Fruit fly (Drosophila melanogaster) whole organism, embryonic: ENCODE data around the gene Nse1.

Source experiments
- CG10209 ChIP-seq: fragments of 200-800 bp; sonication (Bioruptor generic); optimal IDR thresholded peaks from 3 replicates; lab custom pipeline; 2017; ENCODE audit warnings: missing biosample characterization, mild to moderate bottlenecking, missing genetic modification characterization, missing genetic modification reagents
- CG12155 ChIP-seq: fragments of 200-800 bp; sonication (Bioruptor generic); optimal IDR thresholded peaks from 3 replicates; lab custom pipeline; 2016; ENCODE audit warnings: missing biosample characterization, missing genetic modification characterization
- CG12299 ChIP-seq: fragments of 200-800 bp; sonication (Bioruptor generic); optimal IDR thresholded peaks from 2 replicates; lab custom pipeline; 2018; ENCODE audit warnings: missing biosample characterization, mild to moderate bottlenecking, missing genetic modification characterization
- CG13624 ChIP-seq: fragments of 200-800 bp; sonication (Bioruptor generic); optimal IDR thresholded peaks from 2 replicates; lab custom pipeline; 2016; ENCODE audit warnings: missing biosample characterization, missing genetic modification characterization
- CG14441 ChIP-seq: fragments of 200-800 bp; sonication (Bioruptor generic); IDR thresholded peaks from 2 replicates; pipeline ENCODE4 v1.3.6; 2022; ENCODE audit warnings: missing biosample characterization, missing genetic modification characterization
- CG15073 ChIP-seq: fragments of 200-800 bp; sonication (Bioruptor generic); optimal IDR thresholded peaks from 2 replicates; lab custom pipeline; 2016; ENCODE audit warnings: missing biosample characterization, missing genetic modification characterization
- CG1603 ChIP-seq: fragments of 200-800 bp; sonication (Bioruptor generic); optimal IDR thresholded peaks from 2 replicates; lab custom pipeline; 2019; ENCODE audit warnings: missing biosample characterization, mild to moderate bottlenecking, missing genetic modification characterization, moderate library complexity
- CG16779 ChIP-seq: fragments of 200-800 bp; sonication (Bioruptor generic); IDR thresholded peaks from 2 replicates; pipeline ENCODE4 v1.3.6; 2022; ENCODE audit warnings: missing biosample characterization, missing genetic modification characterization
- CG16813 ChIP-seq: fragments of 200-800 bp; sonication (Bioruptor generic); IDR thresholded peaks from 3 replicates; pipeline ENCODE4 v1.3.6; 2022; ENCODE audit warnings: missing biosample characterization, missing genetic modification characterization; ENCODE audit not compliant: partially characterized antibody
- CG16815 ChIP-seq: fragments of 200-800 bp; sonication (Bioruptor generic); optimal IDR thresholded peaks from 3 replicates; lab custom pipeline; 2017; ENCODE audit warnings: missing biosample characterization, mild to moderate bottlenecking, missing genetic modification characterization
- CG31224 ChIP-seq: fragments of 200-800 bp; sonication (Bioruptor generic); IDR thresholded peaks from 2 replicates; pipeline ENCODE4 v1.3.6; 2022; ENCODE audit warnings: missing biosample characterization, missing genetic modification characterization
- CG31441 ChIP-seq: fragments of 200-800 bp; sonication (Bioruptor generic); IDR thresholded peaks from 2 replicates; pipeline ENCODE4 v1.3.6; 2022; ENCODE audit warnings: missing biosample characterization, missing genetic modification characterization
- CG33213 ChIP-seq: fragments of 200-800 bp; sonication (Bioruptor generic); optimal IDR thresholded peaks from 3 replicates; lab custom pipeline; 2016; ENCODE audit warnings: missing biosample characterization, missing genetic modification characterization
- CG33557 ChIP-seq: fragments of 200-800 bp; sonication (Bioruptor generic); optimal IDR thresholded peaks from 2 replicates; lab custom pipeline; 2019; ENCODE audit warnings: missing biosample characterization, mild to moderate bottlenecking, missing genetic modification characterization, moderate library complexity
- CG34376 ChIP-seq: fragments of 200-800 bp; sonication (Bioruptor generic); optimal IDR thresholded peaks from 2 replicates; lab custom pipeline; 2018; ENCODE audit warnings: missing biosample characterization, mild to moderate bottlenecking, missing genetic modification characterization
- CG4328 ChIP-seq: fragments of 200-800 bp; sonication (Bioruptor generic); optimal IDR thresholded peaks from 3 replicates; lab custom pipeline; 2017; ENCODE audit warnings: missing biosample characterization, missing genetic modification reagents, missing genetic modification characterization
- CG4820 ChIP-seq: fragments of 200-800 bp; sonication (Bioruptor generic); optimal IDR thresholded peaks from 3 replicates; lab custom pipeline; 2016; ENCODE audit warnings: missing biosample characterization, missing genetic modification characterization
- CG4854 ChIP-seq: fragments of 200-800 bp; sonication (Bioruptor generic); optimal IDR thresholded peaks from 2 replicates; lab custom pipeline; 2016; ENCODE audit warnings: missing biosample characterization, missing genetic modification characterization, inconsistent platforms
- CG6791 ChIP-seq: fragments of 200-800 bp; sonication (Bioruptor generic); IDR thresholded peaks from 3 replicates; pipeline ENCODE4 v1.3.6; 2022; ENCODE audit warnings: missing biosample characterization, missing genetic modification characterization; ENCODE audit not compliant: partially characterized antibody
- CG8944 ChIP-seq: fragments of 200-800 bp; sonication (Bioruptor generic); optimal IDR thresholded peaks from 3 replicates; lab custom pipeline; 2016; ENCODE audit warnings: missing biosample characterization, missing genetic modification characterization
- CrebB ChIP-seq: fragments of 200-800 bp; sonication (Bioruptor generic); optimal IDR thresholded peaks from 3 replicates; lab custom pipeline; 2018; ENCODE audit warnings: missing biosample characterization, mild to moderate bottlenecking, missing genetic modification characterization
- Dbx ChIP-seq: fragments of 200-800 bp; sonication (Bioruptor generic); IDR thresholded peaks from 3 replicates; pipeline ENCODE4 v1.3.6; 2022; ENCODE audit warnings: missing biosample characterization, missing genetic modification characterization
- Dfd ChIP-seq, 2 experiments: fragments of >200 bp; optimal IDR thresholded peaks; 2 replicates each; lab custom pipeline; 2017; ENCODE audit warnings: missing biosample characterization in 2 of 2, missing genetic modification characterization in 2 of 2
- Drgx ChIP-seq: fragments of 200-800 bp; sonication (Bioruptor generic); IDR thresholded peaks from 2 replicates; pipeline ENCODE4 v1.3.6; 2022; ENCODE audit warnings: missing biosample characterization, missing genetic modification characterization
- E2f1 ChIP-seq: fragments of 200-800 bp; sonication (Bioruptor generic); IDR thresholded peaks from 2 replicates; pipeline ENCODE4 v1.3.6; 2022; ENCODE audit warnings: missing biosample characterization, missing genetic modification characterization
- HLHmδ ChIP-seq: fragments of 200-800 bp; sonication (Bioruptor generic); optimal IDR thresholded peaks from 2 replicates; lab custom pipeline; 2018; ENCODE audit warnings: missing biosample characterization, mild to moderate bottlenecking, missing genetic modification characterization, moderate library complexity
- Hey ChIP-seq: fragments of 200-800 bp; sonication (Bioruptor generic); optimal IDR thresholded peaks from 3 replicates; lab custom pipeline; 2018; ENCODE audit warnings: missing biosample characterization, mild to moderate bottlenecking, missing genetic modification characterization
- Hmr ChIP-seq: fragments of 200-800 bp; sonication (Bioruptor generic); optimal IDR thresholded peaks from 3 replicates; lab custom pipeline; 2017; ENCODE audit warnings: mild to moderate bottlenecking, missing biosample characterization, missing genetic modification reagents, missing genetic modification characterization
- Hsf ChIP-seq: fragments of 200-800 bp; sonication (Bioruptor generic); optimal IDR thresholded peaks from 3 replicates; lab custom pipeline; 2016; ENCODE audit warnings: missing biosample characterization, missing genetic modification characterization
- Nf-YC ChIP-seq: fragments of 200-800 bp; optimal IDR thresholded peaks from 3 replicates; lab custom pipeline; 2019; ENCODE audit warnings: missing biosample characterization, mild to moderate bottlenecking, missing genetic modification characterization, moderate library complexity
- Six4 ChIP-seq: fragments of 200-800 bp; sonication (Bioruptor generic); optimal IDR thresholded peaks from 2 replicates; lab custom pipeline; 2016; ENCODE audit warnings: missing biosample characterization, missing genetic modification characterization
- Sry-β ChIP-seq: fragments of 200-800 bp; sonication (Bioruptor generic); optimal IDR thresholded peaks from 2 replicates; lab custom pipeline; 2018; ENCODE audit warnings: missing biosample characterization, mild to moderate bottlenecking, missing genetic modification characterization, moderate library complexity
- ara ChIP-seq: fragments of 200-800 bp; sonication (Bioruptor generic); IDR thresholded peaks from 2 replicates; pipeline ENCODE4 v1.3.6; 2022; ENCODE audit warnings: missing biosample characterization, missing genetic modification characterization
- ase ChIP-seq: fragments of 200-800 bp; sonication (Bioruptor generic); IDR thresholded peaks from 3 replicates; pipeline ENCODE4 v1.3.6; 2022; ENCODE audit warnings: missing biosample characterization, missing genetic modification characterization
- ash1 ChIP-seq: fragments of 200-800 bp; sonication (Bioruptor generic); optimal IDR thresholded peaks from 2 replicates; lab custom pipeline; 2018; ENCODE audit warnings: missing biosample characterization, mild to moderate bottlenecking, missing genetic modification characterization
- az2 ChIP-seq: fragments of 200-800 bp; sonication (Bioruptor generic); optimal IDR thresholded peaks from 3 replicates; lab custom pipeline; 2016; ENCODE audit warnings: missing biosample characterization, missing genetic modification characterization
- chinmo ChIP-seq: fragments of 200-800 bp; sonication (Bioruptor generic); IDR thresholded peaks from 4 replicates; pipeline ENCODE4 v1.3.6; 2022; ENCODE audit warnings: missing biosample characterization, missing genetic modification characterization; ENCODE audit not compliant: partially characterized antibody
- croc ChIP-seq: fragments of 200-800 bp; sonication (Bioruptor generic); conservative IDR thresholded peaks from 3 replicates; pipeline ENCODE4 v1.3.6; 2022; ENCODE audit warnings: missing biosample characterization, missing genetic modification characterization
- crol ChIP-seq: fragments of 200-800 bp; sonication (Bioruptor generic); IDR thresholded peaks from 2 replicates; pipeline ENCODE4 v1.3.6; 2022; ENCODE audit warnings: missing biosample characterization, missing genetic modification characterization
- fru ChIP-seq: fragments of >200 bp; optimal IDR thresholded peaks from 2 replicates; lab custom pipeline; 2017
- gsb-n ChIP-seq: fragments of 200-800 bp; sonication (Bioruptor generic); optimal IDR thresholded peaks from 3 replicates; lab custom pipeline; 2018; ENCODE audit warnings: missing biosample characterization, mild to moderate bottlenecking, missing genetic modification characterization
- gt ChIP-seq: fragments of 200-800 bp; sonication (Bioruptor generic); IDR thresholded peaks from 2 replicates; pipeline ENCODE4 v1.3.6; 2022; ENCODE audit warnings: missing biosample characterization, missing genetic modification characterization
- h ChIP-seq: fragments of >200 bp; optimal IDR thresholded peaks from 2 replicates; lab custom pipeline; 2017
- ham ChIP-seq: fragments of 200-800 bp; sonication (Bioruptor generic); IDR thresholded peaks from 2 replicates; pipeline ENCODE4 v1.3.6; 2022; ENCODE audit warnings: missing biosample characterization, missing genetic modification characterization
- lola ChIP-seq, 3 experiments: fragments of >200 bp in 2 of 3; fragments of 200-800 bp in 1 of 3; sonication (Bioruptor generic) in 1 of 3; optimal IDR thresholded peaks; 2 replicates each; lab custom pipeline; 2017 to 2019; ENCODE audit warnings: missing biosample characterization in 3 of 3, missing genetic modification characterization in 3 of 3, mild to moderate bottlenecking in 1 of 3, moderate library complexity in 1 of 3
- nerfin-2 ChIP-seq: fragments of 200-800 bp; sonication (Bioruptor generic); IDR thresholded peaks from 2 replicates; pipeline ENCODE4 v1.3.6; 2022; ENCODE audit warnings: missing biosample characterization, missing genetic modification characterization; ENCODE audit not compliant: partially characterized antibody
- prd ChIP-seq, 3 experiments: fragments of >200 bp in 2 of 3; fragments of 200-800 bp in 1 of 3; sonication (Bioruptor generic) in 1 of 3; optimal IDR thresholded peaks in 2 of 3; IDR thresholded peaks in 1 of 3; 2 replicates in 2 of 3; 3 replicates in 1 of 3; pipeline versions ENCODE4 v1.3.6 to Lab custom; 2017 to 2022; ENCODE audit warnings: missing biosample characterization in 1 of 3, missing genetic modification characterization in 1 of 3
- scrt ChIP-seq: fragments of 200-800 bp; sonication (Bioruptor generic); optimal IDR thresholded peaks from 2 replicates; lab custom pipeline; 2018; ENCODE audit warnings: missing biosample characterization, mild to moderate bottlenecking, missing genetic modification characterization, moderate library complexity
- slou ChIP-seq: fragments of 200-800 bp; sonication (Bioruptor generic); optimal IDR thresholded peaks from 3 replicates; lab custom pipeline; 2016; ENCODE audit warnings: missing biosample characterization, missing genetic modification characterization
- vvl ChIP-seq: fragments of 200-800 bp; sonication (Bioruptor generic); IDR thresholded peaks from 2 replicates; pipeline ENCODE4 v1.3.6; 2022; ENCODE audit warnings: missing biosample characterization, missing genetic modification characterization
- zf30C ChIP-seq: fragments of 200-800 bp; sonication (Bioruptor generic); optimal IDR thresholded peaks from 3 replicates; lab custom pipeline; 2018; ENCODE audit warnings: missing biosample characterization, mild to moderate bottlenecking, missing genetic modification characterization
- zfh2 ChIP-seq: fragments of 200-800 bp; sonication (Bioruptor generic); optimal IDR thresholded peaks from 2 replicates; lab custom pipeline; 2016; ENCODE audit warnings: missing biosample characterization, missing genetic modification characterization

The Nse1 gene

DNA sequence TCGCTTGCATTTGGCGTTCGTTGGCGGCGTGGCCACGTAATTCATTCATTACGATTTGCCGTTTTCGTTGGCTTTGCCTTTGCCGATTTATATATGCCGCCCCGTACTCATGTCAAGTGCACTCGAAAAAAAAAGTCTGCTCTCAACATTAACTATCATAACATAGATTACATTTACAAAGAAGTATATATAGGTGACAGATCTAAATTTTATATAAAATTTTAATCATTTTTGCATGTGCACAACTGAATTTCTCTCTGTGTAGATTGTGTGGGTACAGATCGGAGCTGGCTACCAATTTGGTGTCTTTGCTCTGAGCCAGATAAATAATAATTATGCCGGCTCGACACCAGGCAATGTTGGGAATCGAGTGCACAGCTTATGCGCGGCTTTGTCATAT is 21.0 kb upstream of the Nse1 start (continued):
- TF ChIP-seq Six4 (GFP tag; lab: Kevin White, UChicago) (peak; percentile 18), zfh2 (GFP tag; lab: Kevin White, UChicago) (peak; percentile 1), ham (GFP tag; lab: Robert Waterston, UW) (no peak), h (no peak), CG4854 (GFP tag; lab: Kevin White, UChicago) (no peak), fru (no peak), Sry-β (GFP tag; lab: Kevin White, UChicago) (no peak), ash1 (GFP tag; lab: Kevin White, UChicago) (no peak), CG1603 (peak; percentile 70), az2 (GFP tag; lab: Kevin White, UChicago) (peak; percentile 38), zf30C (GFP tag; lab: Kevin White, UChicago) (no peak), CG31441 (GFP tag; lab: Robert Waterston, UW) (peak; percentile 62), CG16813 (GFP tag; lab: Robert Waterston, UW) (no peak), vvl (GFP tag; lab: Robert Waterston, UW) (peak; percentile 81), CG12155 (GFP tag; lab: Kevin White, UChicago) (no peak), Nf-YC (tag; lab: Kevin White, UChicago) (no peak), CG4820 (GFP tag; lab: Kevin White, UChicago) (peak; percentile 36), Hmr (GFP tag; lab: Kevin White, UChicago) (peak; percentile 16), gsb-n (tag; lab: Kevin White, UChicago) (peak; percentile 3), scrt (GFP tag; lab: Kevin White, UChicago) (no peak), Hsf (GFP tag; lab: Kevin White, UChicago) (peak; percentile 27), chinmo (no peak), CG33557 (GFP tag; lab: Kevin White, UChicago) (no peak), slou (no peak), CrebB (no peak), CG14441 (peak; percentile 73), Drgx (GFP tag; lab: Robert Waterston, UW) (peak; percentile 80), CG16779 (GFP tag; lab: Robert Waterston, UW) (no peak), CG10209 (GFP tag; lab: Kevin White, UChicago) (peak; percentile 22), lola (GFP tag; optimal IDR thresholded peaks at IDR 0.05; lab: Kevin White, UChicago) (peak in 1 of 3 experiments; percentile 22), CG16815 (no peak), CG12299 (no peak), CG34376 (GFP tag; lab: Kevin White, UChicago) (no peak), croc (GFP tag; lab: Robert Waterston, UW) (no peak), CG31224 (GFP tag; lab: Robert Waterston, UW) (no peak), crol (GFP tag; lab: Robert Waterston, UW) (no peak), Dfd (GFP tag; optimal IDR thresholded peaks at IDR 0.05; lab: Kevin White, UChicago) (no peak), CG33213 (GFP tag; lab: Kevin White, UChicago) (peak; percentile 12), prd (optimal IDR thresholded peaks at IDR 0.05; lab: Kevin White, UChicago) (no peak), prd (GFP tag; IDR thresholded peaks at IDR 0.05; lab: Robert Waterston, UW) (peak; percentile 87), CG13624 (GFP tag; lab: Kevin White, UChicago) (no peak), HLHmδ (GFP tag; lab: Kevin White, UChicago) (no peak), ase (GFP tag; lab: Robert Waterston, UW) (peak; percentile 59; the same call in 1 of the 3 replicates), Hey (tag; lab: Kevin White, UChicago) (no peak), nerfin-2 (GFP tag; lab: Robert Waterston, UW) (no peak), gt (GFP tag; lab: Robert Waterston, UW) (no peak), ara (GFP tag; lab: Robert Waterston, UW) (peak; percentile 58; the same call in 1 of the 2 replicates), CG15073 (GFP tag; lab: Kevin White, UChicago) (no peak), E2f1 (peak; percentile 63), CG6791 (GFP tag; lab: Robert Waterston, UW) (no peak), CG8944 (GFP tag; lab: Kevin White, UChicago) (no peak), CG4328 (GFP tag; lab: Kevin White, UChicago) (no peak), Dbx (no peak)
